Worm (Caenorhabditis elegans) whole organism, late embryonic: Measurements from ENCODE around the gene spe-49.

Experiments
- K02D7.2 ChIP-seq: sonication (generic microtip); optimal IDR thresholded peaks from 2 replicates; lab custom pipeline; 2017; ENCODE audit warnings: mild to moderate bottlenecking, missing genetic modification characterization, missing compliant biosample characterization
- K09A11.1 ChIP-seq: sonication (generic microtip); optimal IDR thresholded peaks from 2 replicates; lab custom pipeline; 2017; ENCODE audit warnings: antibody characterized with exemption, mild to moderate bottlenecking, missing genetic modification characterization, missing compliant biosample characterization; ENCODE audit not compliant: insufficient read depth
- ama-1 ChIP-seq: fragments of 150-350 bp; optimal IDR thresholded peaks from 2 replicates; lab custom pipeline; 2014
- ceh-18 ChIP-seq: sonication (generic microtip); optimal IDR thresholded peaks from 2 replicates; lab custom pipeline; 2016; ENCODE audit warnings: missing genetic modification characterization, missing compliant biosample characterization
- ceh-19 ChIP-seq: fragments of 200-800 bp; sonication (Bioruptor generic); optimal IDR thresholded peaks from 2 replicates; lab custom pipeline; 2018; ENCODE audit warnings: mild to moderate bottlenecking, missing genetic modification characterization, missing compliant biosample characterization
- ceh-22 ChIP-seq: sonication (generic microtip); optimal IDR thresholded peaks from 2 replicates; lab custom pipeline; 2017; ENCODE audit warnings: missing biosample characterization, missing genetic modification characterization
- dmd-4 ChIP-seq: sonication (generic microtip); optimal IDR thresholded peaks from 2 replicates; lab custom pipeline; 2016; ENCODE audit warnings: borderline replicate concordance, missing genetic modification characterization, missing compliant biosample characterization
- elt-2 ChIP-seq: sonication (generic microtip); optimal IDR thresholded peaks from 2 replicates; lab custom pipeline; 2016; ENCODE audit warnings: missing genetic modification reagents, missing genetic modification characterization, missing compliant biosample characterization
- ets-4 ChIP-seq: sonication (generic microtip); optimal IDR thresholded peaks from 2 replicates; lab custom pipeline; 2016; ENCODE audit warnings: missing genetic modification characterization, missing compliant biosample characterization
- eyg-1 ChIP-seq: sonication (generic microtip); optimal IDR thresholded peaks from 2 replicates; lab custom pipeline; 2016; ENCODE audit warnings: missing genotype, missing genetic modification characterization, missing compliant biosample characterization
- fax-1 ChIP-seq: sonication (generic microtip); optimal IDR thresholded peaks from 2 replicates; lab custom pipeline; 2016; ENCODE audit warnings: missing genotype, missing genetic modification characterization, missing compliant biosample characterization
- fkh-10 ChIP-seq: fragments of 150-350 bp; optimal IDR thresholded peaks from 2 replicates; lab custom pipeline; 2014; ENCODE audit warnings: missing biosample characterization, missing genetic modification reagents, missing genetic modification characterization
- gmeb-2 ChIP-seq: sonication (generic microtip); optimal IDR thresholded peaks from 2 replicates; lab custom pipeline; 2016; ENCODE audit warnings: missing genetic modification characterization, inconsistent platforms, missing compliant biosample characterization
- hlh-15 ChIP-seq: sonication (generic microtip); optimal IDR thresholded peaks from 2 replicates; lab custom pipeline; 2016; ENCODE audit warnings: missing genetic modification characterization, missing compliant biosample characterization
- hlh-30 ChIP-seq: sonication (generic microtip); optimal IDR thresholded peaks from 2 replicates; lab custom pipeline; 2017; ENCODE audit warnings: antibody characterized with exemption, missing genetic modification characterization, missing compliant biosample characterization; ENCODE audit not compliant: insufficient read depth
- lim-6 ChIP-seq: sonication (generic microtip); optimal IDR thresholded peaks from 2 replicates; lab custom pipeline; 2016; ENCODE audit warnings: missing genetic modification characterization, missing compliant biosample characterization
- lin-11 ChIP-seq: fragments of 200-800 bp; sonication (Bioruptor generic); optimal IDR thresholded peaks from 2 replicates; lab custom pipeline; 2018; ENCODE audit warnings: mild to moderate bottlenecking, missing genetic modification characterization, missing compliant biosample characterization
- mec-3 ChIP-seq: sonication (generic microtip); optimal IDR thresholded peaks from 2 replicates; lab custom pipeline; 2016; ENCODE audit warnings: borderline replicate concordance, missing genetic modification characterization, missing compliant biosample characterization
- npax-4 ChIP-seq: sonication (generic microtip); optimal IDR thresholded peaks from 2 replicates; lab custom pipeline; 2016; ENCODE audit warnings: missing genetic modification characterization, missing compliant biosample characterization
- odd-2 ChIP-seq: sonication (generic microtip); optimal IDR thresholded peaks from 2 replicates; lab custom pipeline; 2017; ENCODE audit warnings: antibody characterized with exemption, mild to moderate bottlenecking, missing genetic modification characterization, missing compliant biosample characterization
- pha-2 ChIP-seq: sonication (generic microtip); optimal IDR thresholded peaks from 2 replicates; lab custom pipeline; 2017; ENCODE audit warnings: mild to moderate bottlenecking, missing genetic modification characterization, missing compliant biosample characterization
- pqm-1 ChIP-seq: sonication (generic microtip); optimal IDR thresholded peaks from 2 replicates; lab custom pipeline; 2016; ENCODE audit warnings: missing genetic modification characterization, missing compliant biosample characterization
- sdc-2 ChIP-seq: sonication (generic microtip); optimal IDR thresholded peaks from 2 replicates; lab custom pipeline; 2016; ENCODE audit warnings: missing genotype, missing genetic modification characterization, missing compliant biosample characterization
- sox-2 ChIP-seq: fragments of 200-800 bp; sonication (Bioruptor generic); IDR thresholded peaks from 2 replicates; pipeline ENCODE4 v1.3.6; 2022; ENCODE audit warnings: missing genetic modification reagents, missing genetic modification characterization, missing compliant biosample characterization
- sox-4 ChIP-seq: sonication (generic microtip); optimal IDR thresholded peaks from 2 replicates; lab custom pipeline; 2017; ENCODE audit warnings: mild to moderate bottlenecking, missing genetic modification characterization, inconsistent platforms, missing compliant biosample characterization
- syd-9 ChIP-seq: sonication (generic microtip); optimal IDR thresholded peaks from 2 replicates; lab custom pipeline; 2016; ENCODE audit warnings: mild to moderate bottlenecking, missing genetic modification characterization, moderate library complexity, missing compliant biosample characterization
- ttx-3 ChIP-seq: sonication (generic microtip); optimal IDR thresholded peaks from 2 replicates; lab custom pipeline; 2016; ENCODE audit warnings: missing genetic modification reagents, missing genetic modification characterization, missing compliant biosample characterization
- unc-3 ChIP-seq, 2 experiments: fragments of 200-800 bp in 1 of 2; sonication (Bioruptor generic) in 1 of 2; sonication (generic microtip) in 1 of 2; conservative IDR thresholded peaks in 1 of 2; optimal IDR thresholded peaks in 1 of 2; 2 replicates each; pipeline versions ENCODE4 v1.3.6 to Lab custom; 2016 to 2022; ENCODE audit warnings: missing compliant biosample characterization in 2 of 2, missing genetic modification characterization in 2 of 2, missing genetic modification reagents in 1 of 2
- zip-5 ChIP-seq: sonication (generic microtip); optimal IDR thresholded peaks from 2 replicates; lab custom pipeline; 2016; ENCODE audit warnings: missing genetic modification characterization, missing compliant biosample characterization

The spe-49 gene

DNA sequence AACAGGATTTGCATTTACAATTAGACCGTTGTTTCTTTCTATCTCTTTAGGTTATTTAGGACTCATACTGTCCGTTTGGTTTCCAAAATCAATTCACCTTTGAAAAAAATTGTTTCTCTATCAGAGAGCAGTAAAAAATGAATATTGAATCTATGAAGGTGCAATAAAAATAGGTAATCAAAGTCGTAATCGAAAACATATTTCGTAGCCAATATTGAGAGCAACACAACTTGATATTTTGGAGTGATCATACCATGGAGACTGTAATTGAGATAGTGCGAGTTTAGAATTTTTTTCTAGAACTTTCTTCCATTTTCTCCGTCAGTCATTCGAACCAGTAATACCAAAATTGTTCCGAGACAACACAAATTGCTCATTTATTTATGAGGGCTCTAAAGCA is 10.6 kb upstream of the spe-49 start, which contains the start of gene F31F7.2:
TSS of gene F31F7.2 (plus strand) at position 301 of the 400 bp plus-strand sequence.
- no peak for TF ChIP-seq K09A11.1
- TF ChIP-seq, all 69 proteins: peak for 0

DNA sequence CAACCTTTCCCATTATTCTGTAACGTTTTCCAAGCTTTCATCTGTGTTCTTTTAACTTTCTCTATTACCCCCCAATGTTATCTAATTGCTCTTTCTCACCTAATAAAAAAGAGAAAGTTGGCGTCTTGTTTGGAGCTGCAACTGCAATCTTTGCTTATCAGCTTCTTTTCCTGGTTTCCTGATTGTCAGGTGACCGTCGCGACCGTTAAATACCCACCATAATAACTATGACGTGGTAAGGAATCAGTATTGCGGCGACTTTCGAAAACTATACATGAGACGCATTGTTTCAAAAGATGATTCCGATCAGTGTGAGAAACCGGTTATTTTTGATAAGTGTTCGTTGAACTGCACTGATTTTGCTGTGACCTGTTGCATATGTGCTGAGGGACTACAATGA is 6.0 kb upstream of the spe-49 start:
- TF ChIP-seq elt-2 (tag; lab: Kevin White, UChicago) (peak; percentile 39), ceh-22 (tag; lab: Kevin White, UChicago) (no peak), K02D7.2 (no peak), zip-5 (tag; lab: Kevin White, UChicago) (no peak), ama-1 (lab: Kevin White, UChicago) (no peak), gmeb-2 (tag; lab: Kevin White, UChicago) (no peak)

DNA sequence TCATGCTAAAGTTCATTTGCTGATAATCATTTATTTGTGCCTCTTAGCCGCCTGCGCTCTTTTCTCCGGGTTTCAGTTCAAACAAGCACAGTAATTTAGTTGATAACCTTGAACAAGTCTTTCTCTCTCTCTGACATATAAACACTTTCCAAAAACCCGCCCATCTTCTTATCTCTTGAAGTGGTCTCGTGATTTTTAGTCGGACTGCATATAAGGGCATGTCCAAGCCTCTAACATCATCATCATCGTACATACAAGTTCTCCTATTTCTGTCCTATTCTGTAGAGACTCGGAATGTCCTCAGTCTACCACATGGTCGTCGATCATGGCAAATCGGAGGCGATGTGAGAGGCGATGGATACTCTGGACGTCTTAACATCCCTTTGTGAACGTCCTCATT is 5.0 kb upstream of the spe-49 start, which contains the start of gene F31F7.1:
TSS of gene F31F7.1 (plus strand) at position 235 of the 400 bp plus-strand sequence.
- TF ChIP-seq sdc-2 (tag; lab: Kevin White, UChicago) (no peak), elt-2 (tag; lab: Kevin White, UChicago) (peak; percentile 21), lim-6 (no peak)
- TF ChIP-seq, all 69 proteins: peak for 1

DNA sequence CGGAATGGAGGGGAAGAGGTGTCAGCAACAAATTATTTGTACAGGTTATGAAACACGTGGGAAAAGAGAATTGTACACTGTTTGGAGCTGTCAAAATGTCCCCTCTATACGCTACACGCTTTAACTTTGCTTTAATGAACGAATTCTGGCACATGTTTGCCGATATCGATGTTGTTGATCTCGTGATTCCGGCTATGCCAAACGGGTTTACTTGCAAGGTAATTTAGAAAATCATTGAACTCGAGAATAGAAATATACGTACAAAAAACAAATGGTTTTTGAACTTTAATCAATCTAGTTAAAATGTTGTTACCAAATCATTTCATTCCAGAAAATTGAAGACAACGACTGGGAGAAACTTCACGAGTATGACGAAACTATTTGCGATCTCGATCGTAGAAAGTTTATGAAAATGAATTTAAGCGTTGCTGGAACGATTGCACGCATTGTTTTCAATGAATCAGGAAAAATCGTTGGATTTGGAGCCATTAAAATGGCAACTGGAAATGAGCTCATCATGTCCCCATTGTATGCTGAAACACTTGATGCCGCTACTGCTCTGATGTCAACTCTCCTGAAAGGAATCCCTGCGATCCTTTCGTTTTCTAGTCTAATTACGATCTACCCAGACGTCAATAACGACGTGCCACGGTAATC is 3.9 kb upstream of the spe-49 start:
- no peak for TF ChIP-seq gmeb-2 (tag; lab: Kevin White, UChicago)
- no peak for TF ChIP-seq pqm-1 (tag; lab: Kevin White, UChicago)
- no peak for TF ChIP-seq lin-11 (tag; lab: Kevin White, UChicago)
- no peak for TF ChIP-seq ceh-18 (tag; lab: Kevin White, UChicago)
- no peak for TF ChIP-seq mec-3
- no peak for TF ChIP-seq syd-9 (tag; lab: Kevin White, UChicago)
- no peak for TF ChIP-seq ceh-19 (GFP tag; lab: Kevin White, UChicago)
- TF ChIP-seq sox-4 = no peak

DNA sequence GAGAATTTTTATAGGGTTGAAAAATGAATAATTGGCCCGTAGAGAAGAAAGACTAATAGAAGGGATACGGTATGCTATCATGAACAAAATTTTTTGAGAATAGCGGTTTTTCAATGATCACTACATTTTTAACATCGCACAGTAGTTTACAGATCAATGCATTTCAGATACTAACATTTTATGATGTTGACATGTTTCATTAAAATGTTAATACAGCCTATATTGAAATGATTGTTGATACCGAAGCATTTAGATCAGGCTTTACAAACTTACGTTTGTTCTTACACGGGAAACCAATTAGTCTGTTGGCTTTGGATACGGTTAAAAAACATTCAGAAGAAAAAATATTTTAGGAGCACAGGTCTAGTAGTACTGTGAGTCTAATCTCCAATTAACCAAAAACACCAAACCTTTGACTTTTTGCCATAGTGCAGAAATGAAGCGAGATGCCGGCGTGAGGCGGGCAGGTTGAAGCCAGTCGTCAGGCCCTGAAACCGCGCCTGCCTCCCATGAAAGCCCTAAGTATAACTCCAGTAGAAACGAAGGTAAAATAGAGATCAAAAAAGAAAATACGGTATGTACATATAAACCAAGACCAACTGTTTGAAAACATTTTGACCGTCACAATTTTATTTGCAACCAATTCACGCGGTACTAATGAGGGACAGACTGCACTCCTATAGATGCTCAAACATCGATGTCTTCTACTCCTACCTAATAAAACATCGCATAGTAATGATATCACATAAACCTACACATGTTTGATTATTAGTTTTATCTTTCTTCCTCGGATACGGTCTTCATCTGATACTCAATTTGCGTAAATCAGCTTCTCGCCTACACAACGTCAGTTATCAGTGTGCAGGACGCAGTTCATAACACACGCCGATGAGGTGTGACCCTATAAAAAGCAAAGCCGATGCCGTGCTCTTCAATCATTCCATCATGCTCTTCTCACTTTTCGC is 2.8 kb upstream of the spe-49 start, which contains the start of gene fil-2:
TSS of gene fil-2 (plus strand) at position 915 of the 965 bp plus-strand sequence.
- no peak for TF ChIP-seq eyg-1 (tag; lab: Kevin White, UChicago)
- TF ChIP-seq npax-4 = no peak
- no peak for TF ChIP-seq odd-2 (tag; lab: Kevin White, UChicago)
- TF ChIP-seq ceh-18 (tag; lab: Kevin White, UChicago) = no peak
- TF ChIP-seq ets-4 (tag; lab: Kevin White, UChicago) = no peak
- no peak for TF ChIP-seq ttx-3 (tag; lab: Kevin White, UChicago)
- no peak for TF ChIP-seq dmd-4 (tag; lab: Kevin White, UChicago)
- no peak for TF ChIP-seq unc-3 (GFP tag; conservative IDR thresholded peaks at IDR 0.05; lab: Robert Waterston, UW)
- no peak for TF ChIP-seq unc-3 (tag; optimal IDR thresholded peaks at IDR 0.05; lab: Kevin White, UChicago)
- no peak for TF ChIP-seq hlh-15
- no peak for TF ChIP-seq ceh-22 (tag; lab: Kevin White, UChicago)
- no peak for TF ChIP-seq ama-1 (lab: Kevin White, UChicago)
- TF ChIP-seq gmeb-2 (tag; lab: Kevin White, UChicago) = no peak
- TF ChIP-seq sdc-2 (tag; lab: Kevin White, UChicago) = no peak
- no peak for TF ChIP-seq sox-2
- TF ChIP-seq pha-2 = no peak
- no peak for TF ChIP-seq fax-1 (tag; lab: Kevin White, UChicago)
- TF ChIP-seq fkh-10 (GFP tag; lab: Kevin White, UChicago) = no peak
- no peak for TF ChIP-seq hlh-30 (tag; lab: Kevin White, UChicago)
- no peak for TF ChIP-seq elt-2 (tag; lab: Kevin White, UChicago)
